Worm (Caenorhabditis elegans) whole organism, L1 larva: ENCODE data around the gene T22H9.1.
A peak's percentile ranks its signal among the peaks of the same experiment; 100 is the strongest.

Experiments used
- F16B12.6 ChIP-seq: fragments of 150-350 bp; optimal IDR thresholded peaks from 2 replicates; lab custom pipeline; 2014; ENCODE audit warnings: missing biosample characterization, missing genetic modification characterization
- alr-1 ChIP-seq: fragments of 200-800 bp; sonication (Bioruptor generic); optimal IDR thresholded peaks from 2 replicates; lab custom pipeline; 2018; ENCODE audit warnings: borderline replicate concordance, mild to moderate bottlenecking, missing genetic modification characterization, missing compliant biosample characterization
- blmp-1 ChIP-seq: fragments of 150-350 bp; optimal IDR thresholded peaks from 2 replicates; lab custom pipeline; 2014; ENCODE audit warnings: missing biosample characterization, missing genetic modification characterization
- ceh-82 ChIP-seq, 3 experiments: fragments of 150-350 bp in 1 of 3; sonication (generic microtip) in 2 of 3; optimal IDR thresholded peaks; 2 replicates each; lab custom pipeline; 2014 to 2017; ENCODE audit warnings: missing biosample characterization in 3 of 3, missing genetic modification characterization in 3 of 3
- ces-1 ChIP-seq: fragments of 150-350 bp; optimal IDR thresholded peaks from 2 replicates; lab custom pipeline; 2014; ENCODE audit warnings: missing biosample characterization, missing genetic modification reagents, missing genetic modification characterization
- dsc-1 ChIP-seq: sonication (generic microtip); optimal IDR thresholded peaks from 2 replicates; lab custom pipeline; 2016; ENCODE audit warnings: mild to moderate bottlenecking, missing genetic modification characterization, missing compliant biosample characterization
- efl-1 ChIP-seq, 4 experiments: fragments of 150-350 bp; optimal IDR thresholded peaks in 3 of 4; peaks in 1 of 4; 1 replicate in 1 of 4; 2 replicates in 3 of 4; lab custom pipeline; 2014; ENCODE audit warnings: missing biosample characterization in 2 of 4, missing genetic modification characterization in 2 of 4, missing genetic modification reagents in 2 of 4
- efl-3 ChIP-seq: fragments of 200-800 bp; sonication (Bioruptor generic); optimal IDR thresholded peaks from 2 replicates; lab custom pipeline; 2018; ENCODE audit warnings: mild to moderate bottlenecking, missing genetic modification characterization, missing compliant biosample characterization
- egl-13 ChIP-seq: sonication (generic microtip); optimal IDR thresholded peaks from 2 replicates; lab custom pipeline; 2016; ENCODE audit warnings: missing genotype, missing genetic modification reagents, missing genetic modification characterization, missing compliant biosample characterization
- egl-27 ChIP-seq, 2 experiments: fragments of 150-350 bp in 1 of 2; sonication (generic microtip); optimal IDR thresholded peaks; 3 replicates each; lab custom pipeline; 2017 to 2018; ENCODE audit warnings: missing biosample characterization in 2 of 2, missing genetic modification characterization in 2 of 2, missing genetic modification reagents in 2 of 2
- elt-2 ChIP-seq: sonication (generic microtip); optimal IDR thresholded peaks from 2 replicates; lab custom pipeline; 2016; ENCODE audit warnings: missing genetic modification characterization, mild to moderate bottlenecking, inconsistent platforms, missing compliant biosample characterization, missing genetic modification reagents
- elt-3 ChIP-seq, 6 experiments: fragments of 150-350 bp in 1 of 6; sonication (generic microtip); optimal IDR thresholded peaks; 2 replicates each; lab custom pipeline; 2017 to 2018; ENCODE audit warnings: missing biosample characterization in 6 of 6, missing genetic modification characterization in 6 of 6, inconsistent platforms in 1 of 6
- ets-5 ChIP-seq: fragments of 200-800 bp; sonication (Bioruptor generic); IDR thresholded peaks from 2 replicates; pipeline ENCODE4 v1.3.6; 2022; ENCODE audit warnings: missing genetic modification characterization, missing compliant biosample characterization
- fkh-10 ChIP-seq: sonication (generic microtip); optimal IDR thresholded peaks from 2 replicates; lab custom pipeline; 2017; ENCODE audit warnings: missing biosample characterization, missing genetic modification reagents, missing genetic modification characterization
- fkh-8 ChIP-seq: sonication (generic microtip); optimal IDR thresholded peaks from 2 replicates; lab custom pipeline; 2016; ENCODE audit warnings: mild to moderate bottlenecking, missing genetic modification characterization, missing compliant biosample characterization
- fos-1 ChIP-seq: fragments of 150-350 bp; optimal IDR thresholded peaks from 2 replicates; lab custom pipeline; 2014; ENCODE audit warnings: missing biosample characterization, missing genetic modification characterization
- grh-1 ChIP-seq: fragments of 200-800 bp; sonication (Bioruptor generic); IDR thresholded peaks from 2 replicates; pipeline ENCODE4 v1.3.6; 2022; ENCODE audit warnings: missing genetic modification reagents, missing genetic modification characterization, missing compliant biosample characterization
- hlh-17 ChIP-seq: fragments of 200-800 bp; sonication (Bioruptor generic); optimal IDR thresholded peaks from 2 replicates; lab custom pipeline; 2018; ENCODE audit warnings: missing genetic modification characterization, mild to moderate bottlenecking, missing compliant biosample characterization, moderate library complexity, borderline replicate concordance
- hlh-4 ChIP-seq: sonication (generic microtip); optimal IDR thresholded peaks from 2 replicates; lab custom pipeline; 2016; ENCODE audit warnings: mild to moderate bottlenecking, missing genetic modification characterization, missing compliant biosample characterization
- jun-1 ChIP-seq: fragments of 150-350 bp; optimal IDR thresholded peaks from 2 replicates; lab custom pipeline; 2014; ENCODE audit warnings: missing biosample characterization, missing genetic modification reagents, missing genetic modification characterization
- lin-14 ChIP-seq: fragments of 200-800 bp; sonication (Bioruptor generic); optimal IDR thresholded peaks from 2 replicates; lab custom pipeline; 2018; ENCODE audit warnings: mild to moderate bottlenecking, missing genetic modification characterization, moderate library complexity, missing compliant biosample characterization
- lin-15B ChIP-seq: fragments of 150-350 bp; sonication (generic microtip); optimal IDR thresholded peaks from 3 replicates; lab custom pipeline; 2014; ENCODE audit warnings: missing biosample characterization, missing genetic modification characterization
- lin-35 ChIP-seq, 2 experiments: fragments of 150-350 bp; optimal IDR thresholded peaks; 2 replicates each; lab custom pipeline; 2014; ENCODE audit warnings: missing biosample characterization in 2 of 2, missing genetic modification characterization in 2 of 2, missing genetic modification reagents in 2 of 2
- lin-39 ChIP-seq: fragments of 150-350 bp; optimal IDR thresholded peaks from 2 replicates; lab custom pipeline; 2014; ENCODE audit warnings: missing biosample characterization, missing genetic modification reagents, missing genetic modification characterization
- lsy-2 ChIP-seq, 2 experiments: fragments of 150-350 bp; optimal IDR thresholded peaks; 2 replicates each; lab custom pipeline; 2014; ENCODE audit warnings: missing biosample characterization in 2 of 2, missing genetic modification characterization in 2 of 2
- mdl-1 ChIP-seq, 2 experiments: fragments of 150-350 bp; optimal IDR thresholded peaks; 2 replicates each; lab custom pipeline; 2014 to 2017; ENCODE audit warnings: missing biosample characterization in 2 of 2, missing genetic modification characterization in 2 of 2, inconsistent platforms in 1 of 2
- mef-2 ChIP-seq: fragments of 150-350 bp; optimal IDR thresholded peaks from 2 replicates; lab custom pipeline; 2014; ENCODE audit warnings: missing biosample characterization, missing genetic modification characterization
- nhr-12 ChIP-seq: sonication (generic microtip); optimal IDR thresholded peaks from 2 replicates; lab custom pipeline; 2017; ENCODE audit warnings: missing biosample characterization, missing genetic modification characterization
- nhr-20 ChIP-seq: sonication (generic microtip); optimal IDR thresholded peaks from 2 replicates; lab custom pipeline; 2016; ENCODE audit warnings: mild to moderate bottlenecking, missing genetic modification characterization, missing compliant biosample characterization
- nhr-237 ChIP-seq: fragments of 150-350 bp; optimal IDR thresholded peaks from 2 replicates; lab custom pipeline; 2014; ENCODE audit warnings: missing biosample characterization, missing genetic modification characterization
- nhr-47 ChIP-seq: sonication (generic microtip); optimal IDR thresholded peaks from 2 replicates; lab custom pipeline; 2016; ENCODE audit warnings: mild to moderate bottlenecking, missing genetic modification characterization, moderate library complexity, missing compliant biosample characterization
- nhr-71 ChIP-seq: sonication (generic microtip); optimal IDR thresholded peaks from 2 replicates; lab custom pipeline; 2016; ENCODE audit warnings: mild to moderate bottlenecking, missing genetic modification characterization, moderate library complexity, missing compliant biosample characterization
- nhr-76 ChIP-seq: sonication (generic microtip); optimal IDR thresholded peaks from 2 replicates; lab custom pipeline; 2017; ENCODE audit warnings: missing biosample characterization, missing genetic modification characterization
- nhr-85 ChIP-seq: sonication (generic microtip); peaks from one replicate; lab custom pipeline; 2016; ENCODE audit warnings: missing genetic modification characterization, inconsistent platforms, missing compliant biosample characterization
- nhr-90 ChIP-seq: sonication (generic microtip); optimal IDR thresholded peaks from 2 replicates; lab custom pipeline; 2016; ENCODE audit warnings: mild to moderate bottlenecking, missing genetic modification characterization, missing compliant biosample characterization; ENCODE audit not compliant: poor library complexity
- pax-3 ChIP-seq: fragments of 200-800 bp; sonication (Bioruptor generic); optimal IDR thresholded peaks from 2 replicates; lab custom pipeline; 2018; ENCODE audit warnings: mild to moderate bottlenecking, missing genetic modification characterization, moderate library complexity, missing compliant biosample characterization
- pqm-1 ChIP-seq: sonication (generic microtip); optimal IDR thresholded peaks from 3 replicates; lab custom pipeline; 2017; ENCODE audit warnings: missing biosample characterization, missing genetic modification characterization
- rnt-1 ChIP-seq: sonication (generic microtip); optimal IDR thresholded peaks from 2 replicates; lab custom pipeline; 2016; ENCODE audit warnings: mild to moderate bottlenecking, missing genetic modification characterization, moderate library complexity, missing compliant biosample characterization
- snpc-4 ChIP-seq: fragments of 150-350 bp; optimal IDR thresholded peaks from 2 replicates; lab custom pipeline; 2014; ENCODE audit warnings: missing biosample characterization, missing genetic modification characterization
- sox-4 ChIP-seq: sonication (generic microtip); optimal IDR thresholded peaks from 2 replicates; lab custom pipeline; 2016; ENCODE audit warnings: missing genetic modification characterization, missing compliant biosample characterization
- sup-37 ChIP-seq: fragments of 200-800 bp; sonication (Bioruptor generic); optimal IDR thresholded peaks from 2 replicates; lab custom pipeline; 2018; ENCODE audit warnings: mild to moderate bottlenecking, missing genetic modification characterization, missing compliant biosample characterization
- unc-130 ChIP-seq: fragments of 150-350 bp; optimal IDR thresholded peaks from 2 replicates; lab custom pipeline; 2017; ENCODE audit warnings: missing biosample characterization, missing genetic modification characterization, inconsistent platforms
- unc-98 ChIP-seq: fragments of 200-800 bp; sonication (Bioruptor generic); IDR thresholded peaks from 2 replicates; pipeline ENCODE4 v1.3.6; 2022; ENCODE audit warnings: missing genetic modification characterization, missing compliant biosample characterization
- xbp-1 ChIP-seq: sonication (generic microtip); optimal IDR thresholded peaks from 2 replicates; lab custom pipeline; 2016; ENCODE audit warnings: missing genetic modification characterization, missing compliant biosample characterization
- ztf-4 ChIP-seq: fragments of 150-350 bp; optimal IDR thresholded peaks from 2 replicates; lab custom pipeline; 2014; ENCODE audit warnings: missing biosample characterization, missing genetic modification characterization

Gene T22H9.1

ce11 chrV:384511-384910, 24.9 kb downstream of the T22H9.1 start:
- TF ChIP-seq elt-2 (tag; lab: Kevin White, UChicago) (peak; percentile 48), nhr-12 (no peak)

DNA sequence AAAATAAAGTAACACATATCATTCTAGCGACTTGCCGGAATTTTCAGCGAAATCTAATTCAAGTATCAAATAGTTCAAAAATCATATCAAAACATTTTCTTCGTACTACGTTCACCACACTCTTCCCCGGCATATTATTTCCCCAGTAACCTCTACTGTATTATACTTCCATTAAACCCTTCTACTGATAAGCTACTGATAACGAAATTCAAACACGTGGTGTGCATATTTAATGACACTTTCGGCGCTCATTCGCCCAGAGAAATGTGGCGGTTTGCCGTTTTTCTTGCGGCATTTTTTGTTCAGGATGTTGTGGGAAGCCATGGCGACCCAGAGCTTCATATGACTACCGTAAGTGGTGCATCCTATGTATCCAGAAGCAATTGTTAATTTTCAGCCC, 25.9 kb downstream of the T22H9.1 start, which contains the start of gene lipl-5:
Gene lipl-5, plus strand, starts transcription at position 259 of the 400 bp plus-strand sequence.
- peak in 1 of 2 experiments; percentile 18 for TF ChIP-seq lin-35 (GFP tag; optimal IDR thresholded peaks at IDR 0.05; lab: Kevin White, UChicago)
- TF ChIP-seq elt-2 (tag; lab: Kevin White, UChicago), result peak; percentile 81
- no peak for TF ChIP-seq fkh-8

DNA sequence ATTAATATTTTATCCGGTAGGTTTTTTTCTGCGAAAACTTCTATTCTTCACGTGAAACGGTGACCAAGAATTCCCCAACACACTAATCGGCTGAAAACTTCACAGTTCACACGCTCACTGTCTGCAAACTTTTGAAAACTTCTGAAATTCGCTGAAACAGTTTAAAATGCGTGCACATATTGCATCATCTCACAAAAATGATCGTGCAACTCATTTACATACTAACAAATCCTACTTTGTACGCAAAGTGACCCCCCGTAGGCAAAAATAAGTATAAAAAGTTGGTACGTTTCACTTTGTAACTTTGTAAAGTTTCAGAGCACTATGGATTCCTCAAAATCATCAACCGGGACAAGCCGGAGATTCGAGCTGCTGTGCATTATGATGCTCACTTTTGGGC, 28.8 kb downstream of the T22H9.1 start, which contains the start of gene ZK6.6:
Gene ZK6.6, plus strand, starts transcription at position 301 of the 400 bp plus-strand sequence.
- no peak for TF ChIP-seq nhr-90 (tag; lab: Kevin White, UChicago)
- no peak for TF ChIP-seq unc-130 (tag; lab: Kevin White, UChicago)
- no peak for TF ChIP-seq nhr-237 (tag; lab: Kevin White, UChicago)
- no peak for TF ChIP-seq ceh-82 (tag; optimal IDR thresholded peaks at IDR 0.05; lab: Kevin White, UChicago)
- no peak for TF ChIP-seq fkh-8
- TF ChIP-seq hlh-17, result no peak
- no peak for TF ChIP-seq ces-1 (GFP tag; lab: Kevin White, UChicago)
- TF ChIP-seq pqm-1 (tag; lab: Kevin White, UChicago), result no peak
- TF ChIP-seq fkh-10 (GFP tag; lab: Kevin White, UChicago), result no peak
- TF ChIP-seq F16B12.6 (tag; lab: Kevin White, UChicago), result no peak
- TF ChIP-seq, all 84 proteins: peak for 0

DNA sequence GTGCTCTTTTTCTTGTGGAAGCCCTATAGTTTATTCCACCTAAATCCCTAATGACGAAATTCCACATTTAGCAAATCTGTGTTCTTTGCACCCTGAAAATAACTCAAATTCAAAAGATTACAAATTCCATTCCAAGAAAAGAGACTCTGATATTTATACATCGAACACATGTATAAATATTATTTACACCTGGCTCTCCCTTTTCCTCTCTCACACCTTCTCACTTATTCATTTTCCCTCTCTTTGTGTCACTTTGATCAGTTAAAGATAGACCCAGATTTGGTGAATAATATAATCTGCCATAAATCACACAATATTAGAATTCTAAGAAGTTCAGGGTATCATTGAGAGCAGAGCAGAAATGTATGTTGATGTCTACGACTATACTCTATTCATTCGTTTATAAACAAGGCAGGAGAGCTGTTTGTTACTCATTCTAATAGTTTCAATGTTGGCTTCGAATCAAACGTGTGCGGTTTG, 32.7 kb downstream of the T22H9.1 start, which contains the start of gene nhr-254:
Gene nhr-254, plus strand, starts transcription at position 430 of the 480 bp plus-strand sequence.
- TF ChIP-seq ztf-4 (tag; lab: Kevin White, UChicago) (no peak), dsc-1 (tag; lab: Kevin White, UChicago) (peak; percentile 47), efl-3 (GFP tag; lab: Kevin White, UChicago) (no peak), jun-1 (tag; lab: Kevin White, UChicago) (no peak), sup-37 (GFP tag; lab: Kevin White, UChicago) (no peak), lin-35 (GFP tag; optimal IDR thresholded peaks at IDR 0.05; lab: Kevin White, UChicago) (no peak), mef-2 (tag; lab: Kevin White, UChicago) (no peak), ces-1 (GFP tag; lab: Kevin White, UChicago) (no peak), alr-1 (no peak), egl-13 (tag; lab: Kevin White, UChicago) (no peak), grh-1 (GFP tag; lab: Robert Waterston, UW) (no peak), mdl-1 (tag; optimal IDR thresholded peaks at IDR 0.05; lab: Kevin White, UChicago) (no peak), egl-27 (tag; optimal IDR thresholded peaks at IDR 0.05; lab: Kevin White, UChicago) (no peak), xbp-1 (no peak), lin-14 (GFP tag; lab: Kevin White, UChicago) (no peak), sox-4 (tag; lab: Kevin White, UChicago) (no peak), fkh-8 (peak; percentile 63), nhr-47 (tag; lab: Kevin White, UChicago) (peak; percentile 59), nhr-76 (tag; lab: Kevin White, UChicago) (no peak), fos-1 (tag; lab: Kevin White, UChicago) (no peak), nhr-237 (tag; lab: Kevin White, UChicago) (no peak), blmp-1 (tag; lab: Kevin White, UChicago) (no peak), F16B12.6 (tag; lab: Kevin White, UChicago) (no peak), rnt-1 (tag; lab: Kevin White, UChicago) (no peak), nhr-71 (peak; percentile 47), nhr-20 (tag; lab: Kevin White, UChicago) (peak; percentile 50), nhr-85 (tag; lab: Kevin White, UChicago) (no peak), lsy-2 (tag; optimal IDR thresholded peaks at IDR 0.05; lab: Kevin White, UChicago) (no peak), hlh-17 (no peak), lin-39 (tag; lab: Kevin White, UChicago) (no peak), elt-3 (tag; optimal IDR thresholded peaks at IDR 0.05; lab: Kevin White, UChicago) (no peak), ets-5 (GFP tag; lab: Robert Waterston, UW) (no peak), unc-98 (GFP tag; lab: Robert Waterston, UW) (no peak), hlh-4 (tag; lab: Kevin White, UChicago) (peak; percentile 35), lin-15B (no peak), efl-1 (optimal IDR thresholded peaks at IDR 0.05; lab: Kevin White, UChicago) (no peak), efl-1 (GFP tag; optimal IDR thresholded peaks at IDR 0.05 in 1 of 2; lab: Kevin White, UChicago) (no peak), pax-3 (peak; percentile 38), snpc-4 (tag; lab: Kevin White, UChicago) (no peak)
